Worm (Caenorhabditis elegans) whole organism, L4 larva: ENCODE measurements around the gene ZK666.1.
A peak's percentile ranks its signal among the peaks of the same experiment; 100 is the strongest.

Experiments used
- D1046.2 ChIP-seq: fragments of 200-800 bp; sonication (Bioruptor generic); IDR thresholded peaks from 2 replicates; pipeline ENCODE4 v1.3.6; 2022; ENCODE audit warnings: missing genetic modification characterization, missing compliant biosample characterization
- F10B5.3 ChIP-seq: sonication (generic microtip); optimal IDR thresholded peaks from 2 replicates; lab custom pipeline; 2016; ENCODE audit warnings: mild to moderate bottlenecking, missing genetic modification characterization, missing compliant biosample characterization
- T20F7.1 ChIP-seq: fragments of 200-800 bp; sonication (Bioruptor generic); optimal IDR thresholded peaks from 2 replicates; lab custom pipeline; 2018; ENCODE audit warnings: mild to moderate bottlenecking, missing genetic modification characterization, missing compliant biosample characterization
- Y48G9A.11 ChIP-seq: fragments of 200-800 bp; sonication (Bioruptor generic); IDR thresholded peaks from 2 replicates; pipeline ENCODE4 v1.3.6; 2022; ENCODE audit warnings: missing genetic modification reagents, missing genetic modification characterization, missing compliant biosample characterization
- Y5F2A.4 ChIP-seq: fragments of 200-800 bp; sonication (Bioruptor generic); optimal IDR thresholded peaks from 2 replicates; lab custom pipeline; 2018; ENCODE audit warnings: mild to moderate bottlenecking, missing genetic modification characterization, missing compliant biosample characterization
- ZK337.2 ChIP-seq: fragments of 200-800 bp; sonication (Bioruptor generic); IDR thresholded peaks from 2 replicates; pipeline ENCODE4 v1.3.6; 2022; ENCODE audit warnings: missing genetic modification reagents, missing genetic modification characterization, missing compliant biosample characterization
- aha-1 ChIP-seq: fragments of 150-350 bp; peaks from one replicate; lab custom pipeline; 2014; ENCODE audit warnings: missing biosample characterization, missing genetic modification characterization
- aly-2 ChIP-seq: sonication (generic microtip); optimal IDR thresholded peaks from 2 replicates; lab custom pipeline; 2018; ENCODE audit warnings: missing biosample characterization, missing genetic modification characterization
- ama-1 ChIP-seq: fragments of 150-350 bp; optimal IDR thresholded peaks from 2 replicates; lab custom pipeline; 2014; ENCODE audit warnings: inconsistent platforms, mixed read lengths
- arid-1 ChIP-seq: fragments of 200-800 bp; sonication (Bioruptor generic); conservative IDR thresholded peaks from 2 replicates; pipeline ENCODE4 v1.3.6; 2022; ENCODE audit warnings: missing genetic modification reagents, missing genetic modification characterization, missing compliant biosample characterization
- attf-4 ChIP-seq: sonication (generic microtip); optimal IDR thresholded peaks from 3 replicates; lab custom pipeline; 2017; ENCODE audit warnings: missing biosample characterization, missing genetic modification characterization
- ceh-20 ChIP-seq: fragments of 200-800 bp; sonication (Bioruptor generic); IDR thresholded peaks from 2 replicates; pipeline ENCODE4 v1.3.6; 2022; ENCODE audit warnings: missing genetic modification reagents, missing genetic modification characterization, missing compliant biosample characterization
- ceh-44 ChIP-seq: fragments of 200-800 bp; sonication (Bioruptor generic); IDR thresholded peaks from 2 replicates; pipeline ENCODE4 v1.3.6; 2022; ENCODE audit warnings: missing genetic modification reagents, missing genetic modification characterization, missing compliant biosample characterization
- ceh-62 ChIP-seq: sonication (generic microtip); optimal IDR thresholded peaks from 2 replicates; lab custom pipeline; 2017; ENCODE audit warnings: missing biosample characterization, missing genetic modification characterization
- ceh-82 ChIP-seq: sonication (generic microtip); optimal IDR thresholded peaks from 2 replicates; lab custom pipeline; 2017; ENCODE audit warnings: missing biosample characterization, missing genetic modification characterization
- ces-1 ChIP-seq: fragments of 150-350 bp; sonication (generic microtip); optimal IDR thresholded peaks from 4 replicates; lab custom pipeline; 2014; ENCODE audit warnings: missing biosample characterization, missing genetic modification reagents, missing genetic modification characterization
- daf-12 ChIP-seq: fragments of 150-350 bp; optimal IDR thresholded peaks from 2 replicates; lab custom pipeline; 2014; ENCODE audit warnings: missing biosample characterization, missing genetic modification reagents, missing genetic modification characterization
- daf-16 ChIP-seq, 3 experiments: sonication (generic microtip); optimal IDR thresholded peaks; 2 replicates each; lab custom pipeline; 2016 to 2017; ENCODE audit warnings: missing genetic modification characterization in 3 of 3, missing genetic modification reagents in 3 of 3, mild to moderate bottlenecking in 2 of 3, missing compliant biosample characterization in 2 of 3, missing biosample characterization in 1 of 3, moderate library complexity in 1 of 3
- daf-19 ChIP-seq: fragments of 200-800 bp; sonication (Bioruptor generic); conservative IDR thresholded peaks from 2 replicates; pipeline ENCODE4 v1.3.6; 2022; ENCODE audit warnings: missing genetic modification characterization, missing compliant biosample characterization
- daf-8 ChIP-seq: fragments of 200-800 bp; sonication (Bioruptor generic); IDR thresholded peaks from 2 replicates; pipeline ENCODE4 v1.3.6; 2022; ENCODE audit warnings: missing genetic modification characterization, missing compliant biosample characterization
- dmd-8 ChIP-seq: fragments of 200-800 bp; sonication (Bioruptor generic); IDR thresholded peaks from 2 replicates; pipeline ENCODE4 v1.3.6; 2022; ENCODE audit warnings: missing genetic modification characterization, missing compliant biosample characterization
- dpl-1 ChIP-seq: fragments of 150-350 bp; optimal IDR thresholded peaks from 2 replicates; lab custom pipeline; 2014; ENCODE audit warnings: missing biosample characterization, missing genetic modification reagents, missing genetic modification characterization
- duxl-1 ChIP-seq: sonication (generic microtip); optimal IDR thresholded peaks from 2 replicates; lab custom pipeline; 2016; ENCODE audit warnings: mild to moderate bottlenecking, missing genetic modification characterization, moderate library complexity, missing compliant biosample characterization; ENCODE audit not compliant: poor library complexity
- egl-27 ChIP-seq: sonication (generic microtip); optimal IDR thresholded peaks from 3 replicates; lab custom pipeline; 2017; ENCODE audit warnings: missing biosample characterization, missing genetic modification reagents, missing genetic modification characterization
- fos-1 ChIP-seq: fragments of 150-350 bp; optimal IDR thresholded peaks from 2 replicates; lab custom pipeline; 2014; ENCODE audit warnings: missing biosample characterization, missing genetic modification characterization
- gei-8 ChIP-seq: fragments of 200-800 bp; sonication (Bioruptor generic); optimal IDR thresholded peaks from 2 replicates; lab custom pipeline; 2018; ENCODE audit warnings: mild to moderate bottlenecking, missing genetic modification characterization, missing compliant biosample characterization
- lim-7 ChIP-seq: fragments of 200-800 bp; sonication (Bioruptor generic); IDR thresholded peaks from 2 replicates; pipeline ENCODE4 v1.3.6; 2022; ENCODE audit warnings: missing genetic modification characterization, missing compliant biosample characterization
- lin-1 ChIP-seq: fragments of 200-800 bp; sonication (Bioruptor generic); IDR thresholded peaks from 2 replicates; pipeline ENCODE4 v1.3.6; 2022; ENCODE audit warnings: missing genetic modification reagents, missing genetic modification characterization, missing compliant biosample characterization
- lin-13 ChIP-seq: fragments of 150-350 bp; optimal IDR thresholded peaks from 2 replicates; lab custom pipeline; 2014; ENCODE audit warnings: missing biosample characterization, missing genetic modification reagents, missing genetic modification characterization
- lin-15B ChIP-seq: fragments of 150-350 bp; sonication (generic microtip); optimal IDR thresholded peaks from 3 replicates; lab custom pipeline; 2014; ENCODE audit warnings: missing biosample characterization, missing genetic modification characterization
- lin-29 ChIP-seq: fragments of 200-800 bp; sonication (Bioruptor generic); IDR thresholded peaks from 2 replicates; pipeline ENCODE4 v1.3.6; 2022; ENCODE audit warnings: missing genetic modification reagents, missing genetic modification characterization, missing compliant biosample characterization
- lsy-2 ChIP-seq, 2 experiments: fragments of 150-350 bp in 1 of 2; sonication (generic microtip) in 1 of 2; optimal IDR thresholded peaks; 2 replicates each; lab custom pipeline; 2014 to 2017; ENCODE audit warnings: missing biosample characterization in 2 of 2, missing genetic modification characterization in 2 of 2
- madf-5 ChIP-seq, 2 experiments: fragments of 200-800 bp; sonication (Bioruptor generic); IDR thresholded peaks; 2 replicates each; pipeline ENCODE4 v1.3.6; 2022; ENCODE audit warnings: missing compliant biosample characterization in 2 of 2, missing genetic modification characterization in 2 of 2
- madf-9 ChIP-seq: fragments of 200-800 bp; sonication (Bioruptor generic); conservative IDR thresholded peaks from 2 replicates; pipeline ENCODE4 v1.3.6; 2022; ENCODE audit warnings: missing genetic modification reagents, missing genetic modification characterization, missing compliant biosample characterization
- mep-1 ChIP-seq: fragments of 150-350 bp; sonication (generic microtip); optimal IDR thresholded peaks from 3 replicates; lab custom pipeline; 2014; ENCODE audit warnings: missing biosample characterization, missing genetic modification characterization
- mxl-3 ChIP-seq: fragments of 200-800 bp; sonication (Bioruptor generic); optimal IDR thresholded peaks from 2 replicates; lab custom pipeline; 2018; ENCODE audit warnings: mild to moderate bottlenecking, missing genetic modification characterization, missing compliant biosample characterization
- nhr-10 ChIP-seq: fragments of 150-350 bp; optimal IDR thresholded peaks from 2 replicates; lab custom pipeline; 2014; ENCODE audit warnings: missing biosample characterization, missing genetic modification characterization
- nhr-237 ChIP-seq: sonication (generic microtip); optimal IDR thresholded peaks from 2 replicates; lab custom pipeline; 2017; ENCODE audit warnings: missing biosample characterization, missing genetic modification characterization
- nhr-28 ChIP-seq: fragments of 150-350 bp; optimal IDR thresholded peaks from 2 replicates; lab custom pipeline; 2014; ENCODE audit warnings: missing biosample characterization, missing genetic modification characterization
- nhr-42 ChIP-seq: fragments of 200-800 bp; sonication (Bioruptor generic); IDR thresholded peaks from 2 replicates; pipeline ENCODE4 v1.3.6; 2022; ENCODE audit warnings: missing genetic modification characterization, missing compliant biosample characterization
- nhr-6 ChIP-seq: fragments of 150-350 bp; optimal IDR thresholded peaks from 2 replicates; lab custom pipeline; 2014; ENCODE audit warnings: missing biosample characterization, missing genetic modification characterization
- nhr-76 ChIP-seq: fragments of 150-350 bp; optimal IDR thresholded peaks from 2 replicates; lab custom pipeline; 2014; ENCODE audit warnings: missing biosample characterization, missing genetic modification characterization
- php-3 ChIP-seq: fragments of 200-800 bp; sonication (Bioruptor generic); IDR thresholded peaks from 2 replicates; pipeline ENCODE4 v1.3.6; 2022; ENCODE audit warnings: missing genetic modification reagents, missing genetic modification characterization, missing compliant biosample characterization
- pqm-1 ChIP-seq: sonication (generic microtip); optimal IDR thresholded peaks from 2 replicates; lab custom pipeline; 2017; ENCODE audit warnings: missing biosample characterization, missing genetic modification characterization
- rbr-2 ChIP-seq: sonication (generic microtip); optimal IDR thresholded peaks from 2 replicates; lab custom pipeline; 2016; ENCODE audit warnings: missing genotype, missing genetic modification characterization, missing compliant biosample characterization
- saeg-2 ChIP-seq: fragments of 200-800 bp; sonication (Bioruptor generic); IDR thresholded peaks from 2 replicates; pipeline ENCODE4 v1.3.6; 2022; ENCODE audit warnings: missing genetic modification reagents, missing genetic modification characterization, missing compliant biosample characterization
- sdz-12 ChIP-seq: fragments of 200-800 bp; sonication (Bioruptor generic); optimal IDR thresholded peaks from 2 replicates; lab custom pipeline; 2018; ENCODE audit warnings: mild to moderate bottlenecking, missing genetic modification characterization, missing compliant biosample characterization
- set-16 ChIP-seq: fragments of 200-800 bp; sonication (Bioruptor generic); IDR thresholded peaks from 2 replicates; pipeline ENCODE4 v1.3.6; 2022; ENCODE audit warnings: missing genetic modification reagents, missing genetic modification characterization, missing compliant biosample characterization
- tag-97 ChIP-seq: fragments of 200-800 bp; sonication (Bioruptor generic); IDR thresholded peaks from 2 replicates; pipeline ENCODE4 v1.3.6; 2022; ENCODE audit warnings: missing genetic modification characterization, missing compliant biosample characterization
- unc-130 ChIP-seq: sonication (generic microtip); optimal IDR thresholded peaks from 2 replicates; lab custom pipeline; 2016; ENCODE audit warnings: missing genetic modification reagents, missing genetic modification characterization, missing compliant biosample characterization
- zag-1 ChIP-seq: fragments of 150-350 bp; optimal IDR thresholded peaks from 2 replicates; lab custom pipeline; 2014; ENCODE audit warnings: missing biosample characterization, missing genetic modification characterization
- zfp-2 ChIP-seq: sonication (generic microtip); optimal IDR thresholded peaks from 2 replicates; lab custom pipeline; 2016; ENCODE audit warnings: mild to moderate bottlenecking, missing genetic modification characterization, missing compliant biosample characterization
- zfp-3 ChIP-seq: fragments of 200-800 bp; sonication (Bioruptor generic); conservative IDR thresholded peaks from 2 replicates; pipeline ENCODE4 v1.3.6; 2022; ENCODE audit warnings: missing genetic modification reagents, missing genetic modification characterization, missing compliant biosample characterization
- ztf-7 ChIP-seq: fragments of 150-350 bp; optimal IDR thresholded peaks from 2 replicates; lab custom pipeline; 2014; ENCODE audit warnings: missing biosample characterization, missing genetic modification characterization

The ZK666.1 gene

DNA sequence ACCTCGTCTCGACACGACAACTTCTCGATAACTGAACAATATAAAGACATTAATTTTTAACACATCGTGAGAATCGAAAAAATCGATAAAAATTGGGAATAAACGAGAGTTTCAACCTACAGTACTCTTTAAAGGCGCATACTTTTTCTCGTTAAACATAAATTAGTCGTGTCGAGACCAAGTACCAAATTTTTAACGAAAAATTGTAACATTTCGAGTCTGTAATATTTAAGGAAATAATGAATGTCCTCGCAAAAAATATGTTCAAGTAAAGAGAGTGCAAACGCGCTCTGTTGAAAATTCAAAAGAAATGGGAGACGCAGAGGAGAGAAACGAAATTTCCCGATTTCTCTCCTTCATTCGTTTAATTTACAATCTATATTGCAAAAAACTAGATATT, 20.8 kb downstream of the ZK666.1 start (continued):
- no peak for TF ChIP-seq lim-7 (GFP tag; lab: Robert Waterston, UW)
- no peak for TF ChIP-seq saeg-2 (GFP tag; lab: Robert Waterston, UW)
- TF ChIP-seq mxl-3, result no peak
- TF ChIP-seq rbr-2 (tag; lab: Kevin White, UChicago), result no peak
- TF ChIP-seq lin-13 (GFP tag; lab: Kevin White, UChicago), result no peak
- TF ChIP-seq lin-1 (GFP tag; lab: Robert Waterston, UW), result no peak
- peak in 1 of 2 experiments; percentile 31 for TF ChIP-seq lsy-2 (tag; optimal IDR thresholded peaks at IDR 0.05; lab: Kevin White, UChicago)
- TF ChIP-seq daf-12 (tag; lab: Kevin White, UChicago), result no peak
- no peak for TF ChIP-seq D1046.2
- TF ChIP-seq lin-29 (GFP tag; lab: Robert Waterston, UW), result no peak
- no peak for TF ChIP-seq aly-2
- no peak for TF ChIP-seq ceh-44 (GFP tag; lab: Robert Waterston, UW)
- TF ChIP-seq ces-1 (GFP tag; lab: Kevin White, UChicago), result no peak
- no peak for TF ChIP-seq daf-8
- no peak for TF ChIP-seq ceh-62
- TF ChIP-seq madf-5 (GFP tag; IDR thresholded peaks at IDR 0.05; lab: Robert Waterston, UW), result no peak
- TF ChIP-seq arid-1 (GFP tag; lab: Robert Waterston, UW), result no peak
- TF ChIP-seq F10B5.3, result no peak
- peak; percentile 72 for TF ChIP-seq sdz-12 (GFP tag; lab: Kevin White, UChicago)
- TF ChIP-seq daf-16 (GFP tag; optimal IDR thresholded peaks at IDR 0.05; lab: Kevin White, UChicago), result no peak
- peak; percentile 8 for TF ChIP-seq daf-16 (tag; optimal IDR thresholded peaks at IDR 0.05; lab: Kevin White, UChicago)
- TF ChIP-seq unc-130 (GFP tag; lab: Kevin White, UChicago), result no peak
- no peak for TF ChIP-seq ZK337.2
- TF ChIP-seq nhr-28 (tag; lab: Kevin White, UChicago), result no peak
- no peak for TF ChIP-seq fos-1 (tag; lab: Kevin White, UChicago)
- no peak for TF ChIP-seq gei-8 (GFP tag; lab: Kevin White, UChicago)
- no peak for TF ChIP-seq lin-15B
- no peak for TF ChIP-seq ceh-20 (GFP tag; lab: Robert Waterston, UW)
- TF ChIP-seq attf-4 (tag; lab: Kevin White, UChicago), result no peak
- no peak for TF ChIP-seq ceh-82 (tag; lab: Kevin White, UChicago)
- no peak for TF ChIP-seq nhr-10 (tag; lab: Kevin White, UChicago)
- TF ChIP-seq dmd-8, result no peak
- no peak for TF ChIP-seq pqm-1 (tag; lab: Kevin White, UChicago)
- no peak for TF ChIP-seq dpl-1 (GFP tag; lab: Kevin White, UChicago)
- TF ChIP-seq Y48G9A.11 (GFP tag; lab: Robert Waterston, UW), result 0 out of 2 replicates have a peak, but pooled peaks have one; percentile 25
- no peak for TF ChIP-seq nhr-76 (tag; lab: Kevin White, UChicago)
- peak; percentile 47; the same call in 1 of the 2 replicates for TF ChIP-seq zfp-3 (GFP tag; lab: Robert Waterston, UW)
- TF ChIP-seq zag-1 (tag; lab: Kevin White, UChicago), result no peak
- TF ChIP-seq daf-19 (GFP tag; lab: Robert Waterston, UW), result no peak
- TF ChIP-seq php-3 (GFP tag; lab: Robert Waterston, UW), result no peak
- TF ChIP-seq madf-9 (GFP tag; lab: Robert Waterston, UW), result no peak
- peak; percentile 56 for TF ChIP-seq ama-1 (lab: Kevin White, UChicago)
- TF ChIP-seq tag-97 (GFP tag; lab: Robert Waterston, UW), result no peak
- TF ChIP-seq mep-1, result peak; percentile 68
- no peak for TF ChIP-seq nhr-237 (tag; lab: Kevin White, UChicago)
- TF ChIP-seq nhr-42 (GFP tag; lab: Robert Waterston, UW), result no peak
- no peak for TF ChIP-seq T20F7.1 (GFP tag; lab: Kevin White, UChicago)
- TF ChIP-seq nhr-6 (tag; lab: Kevin White, UChicago), result no peak
- no peak for TF ChIP-seq ztf-7 (tag; lab: Kevin White, UChicago)
- TF ChIP-seq egl-27 (tag; lab: Kevin White, UChicago), result no peak
- TF ChIP-seq duxl-1 (tag; lab: Kevin White, UChicago), result no peak
- no peak for TF ChIP-seq zfp-2
- TF ChIP-seq aha-1 (tag; lab: Kevin White, UChicago), result peak; percentile 64
- no peak for TF ChIP-seq set-16 (GFP tag; lab: Robert Waterston, UW)
- no peak for TF ChIP-seq Y5F2A.4
